Worm (Caenorhabditis elegans) whole organism, L2 larva: ENCODE measurements around the gene sssh-1.

Experiments used
- ama-1 ChIP-seq: fragments of 150-350 bp; optimal IDR thresholded peaks from 2 replicates; lab custom pipeline; 2018; ENCODE audit warnings: inconsistent platforms
- lin-39 ChIP-seq: fragments of 150-350 bp; optimal IDR thresholded peaks from 2 replicates; lab custom pipeline; 2014; ENCODE audit warnings: missing biosample characterization, missing genetic modification reagents, missing genetic modification characterization
- nhr-77 ChIP-seq: fragments of 150-350 bp; optimal IDR thresholded peaks from 2 replicates; lab custom pipeline; 2014; ENCODE audit warnings: missing biosample characterization, missing genetic modification characterization

DNA sequence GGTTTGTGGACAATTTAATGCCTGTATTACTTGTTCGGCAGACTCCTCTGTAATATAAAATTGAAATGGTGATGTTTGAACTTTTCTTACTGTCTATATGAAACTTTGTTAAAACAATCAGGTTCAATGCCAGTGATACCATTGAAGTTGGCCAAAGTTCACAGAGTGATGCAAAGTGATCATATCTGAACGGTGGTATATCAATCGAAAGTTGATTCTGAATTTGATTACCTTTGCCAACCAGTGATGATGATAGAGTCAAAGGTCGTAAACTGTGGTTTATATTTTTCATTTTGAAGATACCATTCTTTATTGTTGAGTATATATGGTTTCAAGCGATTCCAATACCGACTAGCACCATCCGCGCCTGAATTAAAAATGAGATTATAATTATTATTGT is 27.7 kb downstream of the sssh-1 start:
- TF ChIP-seq ama-1 (lab: Kevin White, UChicago) (no peak), nhr-77 (no peak), lin-39 (no peak)
